Worm (Caenorhabditis elegans) whole organism, L2 larva: ENCODE results near the gene pct-1.

Experiments
- blmp-1 ChIP-seq: sonication (generic microtip); optimal IDR thresholded peaks from 2 replicates; lab custom pipeline; 2017; ENCODE audit warnings: missing genetic modification characterization, mild to moderate bottlenecking, missing compliant biosample characterization, antibody characterized with exemption, moderate library complexity; ENCODE audit not compliant: insufficient read depth
- crh-2 ChIP-seq: sonication (generic microtip); optimal IDR thresholded peaks from 2 replicates; lab custom pipeline; 2017; ENCODE audit warnings: missing biosample characterization, missing genetic modification characterization
- lin-11 ChIP-seq: fragments of 150-350 bp; sonication (generic microtip); optimal IDR thresholded peaks from 2 replicates; lab custom pipeline; 2014; ENCODE audit warnings: missing biosample characterization, missing genetic modification characterization, inconsistent platforms, mixed read lengths
- mbf-1 ChIP-seq: sonication (generic microtip); optimal IDR thresholded peaks from 2 replicates; lab custom pipeline; 2017; ENCODE audit warnings: missing biosample characterization, missing genetic modification characterization
- nhr-12 ChIP-seq: fragments of 150-350 bp; optimal IDR thresholded peaks from 2 replicates; lab custom pipeline; 2014; ENCODE audit warnings: missing biosample characterization, missing genetic modification characterization
- unc-62 ChIP-seq: fragments of 150-350 bp; optimal IDR thresholded peaks from 2 replicates; lab custom pipeline; 2014; ENCODE audit warnings: missing biosample characterization, missing genetic modification reagents, missing genetic modification characterization

- no peak for TF ChIP-seq unc-62 (GFP tag; lab: Kevin White, UChicago)
- TF ChIP-seq nhr-12 (tag; lab: Kevin White, UChicago), result no peak
- no peak for TF ChIP-seq lin-11 (tag; lab: Kevin White, UChicago)
- TF ChIP-seq crh-2 (tag; lab: Kevin White, UChicago), result no peak
- TF ChIP-seq mbf-1 (tag; lab: Kevin White, UChicago), result no peak
- TF ChIP-seq blmp-1, result no peak
These were observed 7.6 kb upstream of the pct-1 start, which contains the start of gene clec-52 for ce11 chrIV:8168660-8169059.
